Fruit fly (Drosophila melanogaster): ENCODE measurements around the gene Tm2.
A peak's percentile ranks its signal among the peaks of the same experiment; 100 is the strongest.

Gene Tm2

DNA sequence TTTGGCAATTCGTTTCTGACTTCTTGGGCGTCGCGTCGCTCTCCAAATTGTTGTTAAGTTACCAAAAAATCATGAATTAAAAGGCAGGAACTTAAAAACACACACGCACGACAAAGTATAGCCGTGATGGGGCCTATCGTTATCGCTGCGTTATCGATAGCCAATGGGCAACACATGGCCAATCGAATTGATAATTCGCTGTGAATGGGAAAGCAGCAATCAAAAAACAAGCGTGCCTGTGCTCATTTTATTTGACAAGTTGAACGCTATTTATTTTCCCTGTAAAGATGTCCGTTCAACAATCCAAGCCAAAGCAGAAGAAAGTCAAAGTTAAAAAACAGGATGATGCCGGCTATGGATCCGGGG is 36.0 kb downstream of the Tm2 start, which contains the start of the genes Surf4 and CG31301 (continued):
- TF ChIP-seq unpg (GFP tag; optimal IDR thresholded peaks at IDR 0.05): peak; percentile 6
- TF ChIP-seq tap (tag; optimal IDR thresholded peaks at IDR 0.05): no peak
- TF ChIP-seq GATAe (GFP tag; conservative IDR thresholded peaks at IDR 0.05): no peak
- no peak for TF ChIP-seq sc (optimal IDR thresholded peaks at IDR 0.05)
- no peak for TF ChIP-seq sc (GFP tag; optimal IDR thresholded peaks at IDR 0.05)
- no peak for TF ChIP-seq ap (GFP tag; IDR thresholded peaks at IDR 0.05)
- no peak for TF ChIP-seq pan (optimal IDR thresholded peaks at IDR 0.05)
- no peak for TF ChIP-seq pan (GFP tag; optimal IDR thresholded peaks at IDR 0.05 in 1 of 2, IDR thresholded peaks at IDR 0.05 in 1 of 2)
- TF ChIP-seq CG18011 (GFP tag; optimal IDR thresholded peaks at IDR 0.05): no peak
- TF ChIP-seq pnt (GFP tag; optimal IDR thresholded peaks at IDR 0.05): no peak
- no peak for TF ChIP-seq H2.0 (GFP tag; IDR thresholded peaks at IDR 0.05)
- TF ChIP-seq D (optimal IDR thresholded peaks at IDR 0.05): no peak
- no peak for TF ChIP-seq D (GFP tag; optimal IDR thresholded peaks at IDR 0.05)
- no peak for TF ChIP-seq hth (optimal IDR thresholded peaks at IDR 0.05)
- TF ChIP-seq gsb-n (tag; optimal IDR thresholded peaks at IDR 0.05): no peak
- no peak for TF ChIP-seq gt (GFP tag; IDR thresholded peaks at IDR 0.05)
- TF ChIP-seq so (GFP tag; IDR thresholded peaks at IDR 0.05): no peak
- peak; percentile 91 for TF ChIP-seq dm (GFP tag; optimal IDR thresholded peaks at IDR 0.05)
- TF ChIP-seq gro (GFP tag; optimal IDR thresholded peaks at IDR 0.05): no peak
- no peak for TF ChIP-seq CG11398 (GFP tag; optimal IDR thresholded peaks at IDR 0.05)
- TF ChIP-seq az2 (GFP tag; optimal IDR thresholded peaks at IDR 0.05): no peak
- no peak for TF ChIP-seq CG4707 (GFP tag; optimal IDR thresholded peaks at IDR 0.05)
- TF ChIP-seq pfk (GFP tag; optimal IDR thresholded peaks at IDR 0.05): no peak
- no peak for TF ChIP-seq rib (GFP tag; IDR thresholded peaks at IDR 0.05)
- no peak for TF ChIP-seq Adf1 (GFP tag; IDR thresholded peaks at IDR 0.05)
- no peak for TF ChIP-seq dmrt99B (tag; optimal IDR thresholded peaks at IDR 0.05)
- TF ChIP-seq Abd-B (GFP tag; optimal IDR thresholded peaks at IDR 0.05): no peak
- no peak for TF ChIP-seq sqz (GFP tag; optimal IDR thresholded peaks at IDR 0.05)
- TF ChIP-seq Hey (tag; optimal IDR thresholded peaks at IDR 0.05): no peak
- no peak for TF ChIP-seq Dbx (GFP tag; IDR thresholded peaks at IDR 0.05)
- TF ChIP-seq Sry-β (GFP tag; optimal IDR thresholded peaks at IDR 0.05): no peak
- TF ChIP-seq chn (GFP tag; optimal IDR thresholded peaks at IDR 0.05): no peak
- TF ChIP-seq CG5953 (GFP tag; IDR thresholded peaks at IDR 0.05): no peak
- no peak for TF ChIP-seq CG3726 (GFP tag; IDR thresholded peaks at IDR 0.05)
- no peak for TF ChIP-seq Atf-2 (GFP tag; optimal IDR thresholded peaks at IDR 0.05)
- no peak for TF ChIP-seq BtbVII (GFP tag; optimal IDR thresholded peaks at IDR 0.05)
- TF ChIP-seq Lpt (GFP tag; optimal IDR thresholded peaks at IDR 0.05): no peak
- TF ChIP-seq CG11560 (tag; IDR thresholded peaks at IDR 0.05): no peak
- no peak for TF ChIP-seq HLH54F (GFP tag; optimal IDR thresholded peaks at IDR 0.05)
- peak; percentile 62 for TF ChIP-seq stwl (tag; optimal IDR thresholded peaks at IDR 0.05)
- TF ChIP-seq CG1832 (GFP tag; optimal IDR thresholded peaks at IDR 0.05): no peak
- TF ChIP-seq Neu2 (GFP tag; optimal IDR thresholded peaks at IDR 0.05; ENCODE audit: borderline replicate concordance): no peak
- peak; percentile 65 for TF ChIP-seq pzg (GFP tag; optimal IDR thresholded peaks at IDR 0.05)
- peak; percentile 6 for TF ChIP-seq CG17359 (tag; optimal IDR thresholded peaks at IDR 0.05)
- TF ChIP-seq CG15696 (tag; optimal IDR thresholded peaks at IDR 0.05): no peak
- no peak for TF ChIP-seq Mrtf (GFP tag; IDR thresholded peaks at IDR 0.05)
- peak; percentile 53; the same call in 2 of the 3 replicates for TF ChIP-seq Doc3 (GFP tag; IDR thresholded peaks at IDR 0.05; ENCODE audit: partially characterized antibody)
- no peak for TF ChIP-seq CG10565 (GFP tag; optimal IDR thresholded peaks at IDR 0.05)
- no peak for TF ChIP-seq C15 (GFP tag; IDR thresholded peaks at IDR 0.05)
- 0 out of 2 replicates have a peak, but pooled peaks have one; percentile 29 for TF ChIP-seq vvl (GFP tag; IDR thresholded peaks at IDR 0.05)
- TF ChIP-seq gce (GFP tag; IDR thresholded peaks at IDR 0.05): no peak
- TF ChIP-seq gem (tag; optimal IDR thresholded peaks at IDR 0.05): no peak
- no peak for TF ChIP-seq CG1602 (GFP tag; optimal IDR thresholded peaks at IDR 0.05)
- no peak for TF ChIP-seq klu (GFP tag; IDR thresholded peaks at IDR 0.05)
